Fruit fly (Drosophila melanogaster) whole organism, embryonic: ENCODE measurements around the gene qjt.

Source experiments
- CG10321 ChIP-seq: fragments of 200-800 bp; sonication (Bioruptor generic); IDR thresholded peaks from 2 replicates; pipeline ENCODE4 v1.3.6; 2022; ENCODE audit warnings: missing biosample characterization, missing genetic modification characterization
- CG11398 ChIP-seq: fragments of 200-800 bp; sonication (Bioruptor generic); optimal IDR thresholded peaks from 2 replicates; lab custom pipeline; 2016; ENCODE audit warnings: missing biosample characterization, missing genetic modification characterization
- CG12299 ChIP-seq: fragments of 200-800 bp; sonication (Bioruptor generic); optimal IDR thresholded peaks from 2 replicates; lab custom pipeline; 2018; ENCODE audit warnings: missing biosample characterization, mild to moderate bottlenecking, missing genetic modification characterization
- CG13287 ChIP-seq: fragments of 200-800 bp; sonication (Bioruptor generic); IDR thresholded peaks from 2 replicates; pipeline ENCODE4 v1.3.6; 2022; ENCODE audit warnings: missing biosample characterization, missing genetic modification characterization; ENCODE audit not compliant: partially characterized antibody
- CG14710 ChIP-seq: fragments of 200-800 bp; sonication (Bioruptor generic); optimal IDR thresholded peaks from 3 replicates; lab custom pipeline; 2019; ENCODE audit warnings: missing biosample characterization, mild to moderate bottlenecking, missing genetic modification characterization, moderate library complexity
- CG15269 ChIP-seq: fragments of 200-800 bp; sonication (Bioruptor generic); optimal IDR thresholded peaks from 2 replicates; lab custom pipeline; 2018; ENCODE audit warnings: missing biosample characterization, mild to moderate bottlenecking, missing genetic modification characterization, moderate library complexity
- CG17612 ChIP-seq: fragments of 200-800 bp; sonication (Bioruptor generic); IDR thresholded peaks from 2 replicates; pipeline ENCODE4 v1.3.6; 2022; ENCODE audit warnings: missing biosample characterization, missing genetic modification characterization
- CG1832 ChIP-seq: fragments of 200-800 bp; sonication (Bioruptor generic); optimal IDR thresholded peaks from 2 replicates; lab custom pipeline; 2017; ENCODE audit warnings: missing biosample characterization, mild to moderate bottlenecking, missing genetic modification characterization, inconsistent platforms
- CG18619 ChIP-seq: fragments of 200-800 bp; sonication (Bioruptor generic); optimal IDR thresholded peaks from 3 replicates; lab custom pipeline; 2017; ENCODE audit warnings: missing biosample characterization, mild to moderate bottlenecking, missing genetic modification characterization
- CG2199 ChIP-seq: fragments of 200-800 bp; sonication (Bioruptor generic); IDR thresholded peaks from 3 replicates; pipeline ENCODE4 v1.3.6; 2022; ENCODE audit warnings: missing biosample characterization, missing genetic modification characterization
- CG2875 ChIP-seq: fragments of 200-800 bp; sonication (Bioruptor generic); optimal IDR thresholded peaks from 2 replicates; lab custom pipeline; 2017; ENCODE audit warnings: missing biosample characterization, mild to moderate bottlenecking, missing genetic modification characterization, missing genetic modification reagents
- CG31441 ChIP-seq: fragments of 200-800 bp; sonication (Bioruptor generic); IDR thresholded peaks from 2 replicates; pipeline ENCODE4 v1.3.6; 2022; ENCODE audit warnings: missing biosample characterization, missing genetic modification characterization
- CG32532 ChIP-seq: fragments of 200-800 bp; sonication (Bioruptor generic); IDR thresholded peaks from 2 replicates; pipeline ENCODE4 v1.3.6; 2022; ENCODE audit warnings: missing biosample characterization, missing genetic modification characterization
- CG32767 ChIP-seq: fragments of 200-800 bp; sonication (Bioruptor generic); IDR thresholded peaks from 2 replicates; pipeline ENCODE4 v1.3.6; 2022; ENCODE audit warnings: missing biosample characterization, missing genetic modification characterization
- CG42726 ChIP-seq: fragments of 200-800 bp; sonication (Bioruptor generic); IDR thresholded peaks from 2 replicates; pipeline ENCODE4 v1.3.6; 2022; ENCODE audit warnings: missing biosample characterization, missing genetic modification characterization; ENCODE audit not compliant: partially characterized antibody
- CG43689 ChIP-seq: fragments of 200-800 bp; sonication (Bioruptor generic); IDR thresholded peaks from 2 replicates; pipeline ENCODE4 v1.3.6; 2022; ENCODE audit warnings: missing biosample characterization, missing genetic modification characterization
- CG4617 ChIP-seq: fragments of 200-800 bp; sonication (Bioruptor generic); optimal IDR thresholded peaks from 3 replicates; lab custom pipeline; 2016; ENCODE audit warnings: missing biosample characterization, missing genetic modification characterization, borderline replicate concordance
- CG6791 ChIP-seq: fragments of 200-800 bp; sonication (Bioruptor generic); IDR thresholded peaks from 3 replicates; pipeline ENCODE4 v1.3.6; 2022; ENCODE audit warnings: missing biosample characterization, missing genetic modification characterization; ENCODE audit not compliant: partially characterized antibody
- CG7745 ChIP-seq: fragments of 200-800 bp; sonication (Bioruptor generic); optimal IDR thresholded peaks from 2 replicates; lab custom pipeline; 2018; ENCODE audit warnings: missing biosample characterization, mild to moderate bottlenecking, missing genetic modification characterization, moderate library complexity
- CG9817 ChIP-seq: fragments of 200-800 bp; sonication (Bioruptor generic); optimal IDR thresholded peaks from 2 replicates; lab custom pipeline; 2018; ENCODE audit warnings: missing biosample characterization, mild to moderate bottlenecking, missing genetic modification characterization, moderate library complexity
- Dek ChIP-seq: fragments of 200-800 bp; sonication (Bioruptor generic); optimal IDR thresholded peaks from 3 replicates; lab custom pipeline; 2019; ENCODE audit warnings: missing biosample characterization, mild to moderate bottlenecking, missing genetic modification characterization, moderate library complexity
- HLH54F ChIP-seq: fragments of 200-800 bp; sonication (Bioruptor generic); optimal IDR thresholded peaks from 3 replicates; lab custom pipeline; 2016; ENCODE audit warnings: missing biosample characterization, missing genetic modification characterization
- Lim3 ChIP-seq: fragments of 200-800 bp; sonication (Bioruptor generic); IDR thresholded peaks from 2 replicates; pipeline ENCODE4 v1.3.6; 2022; ENCODE audit warnings: missing biosample characterization, missing genetic modification characterization
- Lpt ChIP-seq: fragments of >200 bp; optimal IDR thresholded peaks from 2 replicates; lab custom pipeline; 2018; ENCODE audit warnings: missing biosample characterization, missing genetic modification characterization
- Myb ChIP-seq: fragments of 200-800 bp; sonication (Bioruptor generic); optimal IDR thresholded peaks from 2 replicates; lab custom pipeline; 2016; ENCODE audit warnings: missing biosample characterization, missing genetic modification characterization
- Nf-YC ChIP-seq: fragments of 200-800 bp; optimal IDR thresholded peaks from 3 replicates; lab custom pipeline; 2019; ENCODE audit warnings: missing biosample characterization, mild to moderate bottlenecking, missing genetic modification characterization, moderate library complexity
- NfI ChIP-seq: fragments of 200-800 bp; sonication (Bioruptor generic); optimal IDR thresholded peaks from 3 replicates; lab custom pipeline; 2018; ENCODE audit warnings: missing biosample characterization, mild to moderate bottlenecking, missing genetic modification characterization, moderate library complexity
- Opbp ChIP-seq: fragments of 200-800 bp; sonication (Bioruptor generic); IDR thresholded peaks from 3 replicates; pipeline ENCODE4 v1.3.6; 2022; ENCODE audit warnings: missing biosample characterization, missing genetic modification characterization; ENCODE audit not compliant: partially characterized antibody
- Ravus ChIP-seq: fragments of 200-800 bp; sonication (Bioruptor generic); IDR thresholded peaks from 2 replicates; pipeline ENCODE4 v1.3.6; 2022; ENCODE audit warnings: missing biosample characterization, missing genetic modification characterization
- Sin3A ChIP-seq: fragments of >200 bp; optimal IDR thresholded peaks from 2 replicates; lab custom pipeline; 2018
- Ssrp ChIP-seq: fragments of 200-800 bp; sonication (Bioruptor generic); optimal IDR thresholded peaks from 2 replicates; lab custom pipeline; 2018; ENCODE audit warnings: missing biosample characterization, mild to moderate bottlenecking, missing genetic modification characterization, moderate library complexity
- Vsx1 ChIP-seq: fragments of 200-800 bp; sonication (Bioruptor generic); optimal IDR thresholded peaks from 2 replicates; lab custom pipeline; 2017; ENCODE audit warnings: missing biosample characterization, mild to moderate bottlenecking, missing genetic modification characterization, missing genetic modification reagents
- Xbp1 ChIP-seq: fragments of 200-800 bp; sonication (Bioruptor generic); optimal IDR thresholded peaks from 3 replicates; lab custom pipeline; 2016; ENCODE audit warnings: missing biosample characterization, mild to moderate bottlenecking, missing genetic modification characterization
- Xrp1 ChIP-seq: fragments of 200-800 bp; sonication (Bioruptor generic); IDR thresholded peaks from 2 replicates; pipeline ENCODE4 v1.3.6; 2022; ENCODE audit warnings: missing biosample characterization, missing genetic modification characterization
- YL-1 ChIP-seq: fragments of 200-800 bp; sonication (Bioruptor generic); optimal IDR thresholded peaks from 3 replicates; lab custom pipeline; 2017; ENCODE audit warnings: missing biosample characterization, mild to moderate bottlenecking, missing genetic modification characterization
- chn ChIP-seq: fragments of 200-800 bp; sonication (Bioruptor generic); optimal IDR thresholded peaks from 2 replicates; lab custom pipeline; 2016; ENCODE audit warnings: missing biosample characterization, missing genetic modification characterization
- disco-r ChIP-seq: fragments of 200-800 bp; sonication (Bioruptor generic); optimal IDR thresholded peaks from 2 replicates; lab custom pipeline; 2016; ENCODE audit warnings: missing biosample characterization, missing genetic modification characterization
- onecut ChIP-seq: fragments of 200-800 bp; sonication (Bioruptor generic); IDR thresholded peaks from 2 replicates; pipeline ENCODE4 v1.3.6; 2022; ENCODE audit warnings: missing biosample characterization, missing genetic modification characterization
- psq ChIP-seq: fragments of 200-800 bp; sonication (Bioruptor generic); optimal IDR thresholded peaks from 2 replicates; lab custom pipeline; 2017; ENCODE audit warnings: missing biosample characterization, missing genetic modification characterization
- pzg ChIP-seq: fragments of 200-800 bp; sonication (Bioruptor generic); optimal IDR thresholded peaks from 3 replicates; lab custom pipeline; 2018; ENCODE audit warnings: missing biosample characterization, mild to moderate bottlenecking, missing genetic modification characterization, moderate library complexity
- scrt ChIP-seq: fragments of 200-800 bp; sonication (Bioruptor generic); optimal IDR thresholded peaks from 2 replicates; lab custom pipeline; 2018; ENCODE audit warnings: missing biosample characterization, mild to moderate bottlenecking, missing genetic modification characterization, moderate library complexity
- slp2 ChIP-seq: fragments of 200-800 bp; sonication (Bioruptor generic); optimal IDR thresholded peaks from 2 replicates; lab custom pipeline; 2016; ENCODE audit warnings: missing biosample characterization, missing genetic modification characterization
- sug ChIP-seq: fragments of 200-800 bp; optimal IDR thresholded peaks from 2 replicates; lab custom pipeline; 2019; ENCODE audit warnings: missing biosample characterization, mild to moderate bottlenecking, missing genetic modification characterization, moderate library complexity
- tap ChIP-seq: fragments of 200-800 bp; optimal IDR thresholded peaks from 3 replicates; lab custom pipeline; 2019; ENCODE audit warnings: missing biosample characterization, mild to moderate bottlenecking, missing genetic modification characterization, moderate library complexity
- tx ChIP-seq: fragments of 200-800 bp; sonication (Bioruptor generic); optimal IDR thresholded peaks from 2 replicates; lab custom pipeline; 2016; ENCODE audit warnings: missing biosample characterization, missing genetic modification characterization
- wdn ChIP-seq: fragments of 200-800 bp; sonication (Bioruptor generic); IDR thresholded peaks from 2 replicates; pipeline ENCODE4 v1.3.6; 2022; ENCODE audit warnings: missing biosample characterization, missing genetic modification characterization
- zen ChIP-seq: fragments of 200-800 bp; sonication (Bioruptor generic); optimal IDR thresholded peaks from 3 replicates; lab custom pipeline; 2018; ENCODE audit warnings: missing biosample characterization, mild to moderate bottlenecking, missing genetic modification characterization, moderate library complexity
- zen2 ChIP-seq: fragments of 200-800 bp; sonication (Bioruptor generic); IDR thresholded peaks from 3 replicates; pipeline ENCODE4 v1.3.6; 2022; ENCODE audit warnings: missing biosample characterization, missing genetic modification characterization; ENCODE audit not compliant: partially characterized antibody

qjt gene

dm6 chr3L:17474711-17475451 is 4.0 kb upstream of the qjt start, which contains the start of the genes UQCR-Q and CG46525 (continued):
- TF ChIP-seq HLH54F (GFP tag; lab: Kevin White, UChicago) (peak; percentile 0), Lim3 (GFP tag; lab: Robert Waterston, UW) (no peak), CG14710 (tag; lab: Kevin White, UChicago) (peak; percentile 56), CG13287 (peak; percentile 39; the same call in 1 of the 2 replicates), CG9817 (tag; lab: Kevin White, UChicago) (no peak), CG4617 (GFP tag; lab: Kevin White, UChicago) (peak; percentile 65), CG42726 (GFP tag; lab: Robert Waterston, UW) (peak; percentile 62), Ssrp (tag; lab: Kevin White, UChicago) (no peak), CG1832 (GFP tag; lab: Kevin White, UChicago) (no peak), CG15269 (tag; lab: Kevin White, UChicago) (no peak), Myb (GFP tag; lab: Kevin White, UChicago) (peak; percentile 68), Nf-YC (peak; percentile 25), NfI (GFP tag; lab: Kevin White, UChicago) (peak; percentile 15)
- TF ChIP-seq, all 482 proteins: peak for 90

- peak; percentile 47 for TF ChIP-seq Xbp1 (GFP tag; lab: Kevin White, UChicago)
- TF ChIP-seq CG18619, result peak; percentile 46
- TF ChIP-seq CG32767 (GFP tag; lab: Robert Waterston, UW), result no peak
- TF ChIP-seq YL-1 (GFP tag; lab: Kevin White, UChicago), result peak; percentile 75
- TF ChIP-seq CG14710 (tag; lab: Kevin White, UChicago), result peak; percentile 85
- TF ChIP-seq disco-r (GFP tag; lab: Kevin White, UChicago), result no peak
- TF ChIP-seq Xrp1, result no peak
- no peak for TF ChIP-seq CG43689
- TF ChIP-seq onecut (GFP tag; lab: Robert Waterston, UW), result peak; percentile 74
- TF ChIP-seq sug (tag; lab: Kevin White, UChicago), result peak; percentile 72
- peak; percentile 60; the same call in 1 of the 2 replicates for TF ChIP-seq CG31441
- TF ChIP-seq Vsx1 (GFP tag; lab: Kevin White, UChicago), result peak; percentile 17
- TF ChIP-seq scrt, result peak; percentile 8
- no peak for TF ChIP-seq CG2199
- no peak for TF ChIP-seq CG12299
- TF ChIP-seq CG2875 (GFP tag; lab: Kevin White, UChicago), result no peak
- peak; percentile 43 for TF ChIP-seq Dek
- TF ChIP-seq pzg (GFP tag; lab: Kevin White, UChicago), result peak; percentile 84
- peak; percentile 75 for TF ChIP-seq Sin3A (lab: Kevin White, UChicago)
- no peak for TF ChIP-seq chn (GFP tag; lab: Kevin White, UChicago)
- peak; percentile 18 for TF ChIP-seq slp2
- TF ChIP-seq CG10321 (GFP tag; lab: Robert Waterston, UW), result no peak
- TF ChIP-seq psq, result no peak
- TF ChIP-seq zen2 (GFP tag; lab: Robert Waterston, UW), result peak; percentile 44; the same call in 2 of the 3 replicates
- TF ChIP-seq Ravus (GFP tag; lab: Robert Waterston, UW), result no peak
- no peak for TF ChIP-seq CG11398 (GFP tag; lab: Kevin White, UChicago)
- peak; percentile 51 for TF ChIP-seq CG32532 (GFP tag; lab: Robert Waterston, UW)
- TF ChIP-seq tx (GFP tag; lab: Kevin White, UChicago), result no peak
- TF ChIP-seq tap (tag; lab: Kevin White, UChicago), result no peak
- no peak for TF ChIP-seq CG17612 (GFP tag; lab: Robert Waterston, UW)
- no peak for TF ChIP-seq CG7745 (tag; lab: Kevin White, UChicago)
- peak; percentile 39 for TF ChIP-seq zen (tag; lab: Kevin White, UChicago)
- TF ChIP-seq wdn (GFP tag; lab: Robert Waterston, UW), result no peak
- peak; percentile 75; the same call in 2 of the 3 replicates for TF ChIP-seq Opbp
- peak; percentile 82 for TF ChIP-seq CG6791 (GFP tag; lab: Robert Waterston, UW)
- TF ChIP-seq Lpt (GFP tag; lab: Kevin White, UChicago), result no peak
Observed at dm6 chr3L:17475979-17476393, 2.9 kb upstream of the qjt start, which contains the start of gene CG34250. TSS of gene CG34250 (plus strand) at chr3L:17476222.
